Worm (Caenorhabditis elegans) whole organism, young adult: ENCODE measurements around the gene ZK1055.2.

Experiments used
- F10E7.11 ChIP-seq: sonication (generic microtip); optimal IDR thresholded peaks from 2 replicates; lab custom pipeline; 2017; ENCODE audit warnings: mild to moderate bottlenecking, missing genetic modification characterization, moderate library complexity, missing compliant biosample characterization
- F23B12.7 ChIP-seq: sonication (generic microtip); optimal IDR thresholded peaks from 2 replicates; lab custom pipeline; 2017; ENCODE audit warnings: missing genetic modification characterization, mild to moderate bottlenecking, missing compliant biosample characterization, antibody characterized with exemption, moderate library complexity; ENCODE audit not compliant: insufficient read depth
- F49E8.2 ChIP-seq: sonication (generic microtip); optimal IDR thresholded peaks from 3 replicates; lab custom pipeline; 2017; ENCODE audit warnings: missing genetic modification characterization, mild to moderate bottlenecking, missing compliant biosample characterization, antibody characterized with exemption, moderate library complexity; ENCODE audit not compliant: insufficient read depth
- K12H6.12 ChIP-seq: fragments of 200-800 bp; sonication (Bioruptor generic); optimal IDR thresholded peaks from 2 replicates; lab custom pipeline; 2018; ENCODE audit warnings: mild to moderate bottlenecking, missing genetic modification characterization, missing compliant biosample characterization
- Y56A3A.18 ChIP-seq: fragments of 200-800 bp; sonication (Bioruptor generic); IDR thresholded peaks from 2 replicates; pipeline ENCODE4 v1.3.6; 2022; ENCODE audit warnings: missing genetic modification reagents, missing genetic modification characterization, missing compliant biosample characterization
- ama-1 ChIP-seq, 3 experiments: fragments of 150-350 bp in 1 of 3; sonication (generic microtip) in 2 of 3; optimal IDR thresholded peaks; 2 replicates each; lab custom pipeline; 2014 to 2018; ENCODE audit warnings: missing biosample characterization in 2 of 3, missing genetic modification characterization in 2 of 3, missing genetic modification reagents in 2 of 3
- aptf-3 ChIP-seq: fragments of 200-800 bp; sonication (Bioruptor generic); IDR thresholded peaks from 2 replicates; pipeline ENCODE4 v1.3.6; 2022; ENCODE audit warnings: missing genetic modification characterization, missing compliant biosample characterization
- cebp-1 ChIP-seq, 2 experiments: fragments of 200-800 bp in 1 of 2; sonication (Bioruptor generic) in 1 of 2; sonication (generic microtip) in 1 of 2; IDR thresholded peaks in 1 of 2; optimal IDR thresholded peaks in 1 of 2; 2 replicates each; pipeline versions ENCODE4 v1.3.6 to Lab custom; 2017 to 2022; ENCODE audit warnings: missing compliant biosample characterization in 2 of 2, missing genetic modification characterization in 2 of 2, mild to moderate bottlenecking in 1 of 2, missing genetic modification reagents in 1 of 2, moderate library complexity in 1 of 2
- cebp-2 ChIP-seq: fragments of 200-800 bp; sonication (Bioruptor generic); IDR thresholded peaks from 2 replicates; pipeline ENCODE4 v1.3.6; 2022; ENCODE audit warnings: missing genetic modification characterization, missing compliant biosample characterization
- ceh-27 ChIP-seq: fragments of 200-800 bp; sonication (Bioruptor generic); optimal IDR thresholded peaks from 2 replicates; lab custom pipeline; 2018; ENCODE audit warnings: mild to moderate bottlenecking, missing genetic modification characterization, moderate library complexity, missing compliant biosample characterization
- egl-18 ChIP-seq: fragments of 200-800 bp; sonication (Bioruptor generic); IDR thresholded peaks from 2 replicates; pipeline ENCODE4 v1.3.6; 2022; ENCODE audit warnings: missing genetic modification reagents, missing genetic modification characterization, missing compliant biosample characterization
- ekl-4 ChIP-seq: fragments of 200-800 bp; sonication (Bioruptor generic); IDR thresholded peaks from 2 replicates; pipeline ENCODE4 v1.3.6; 2022; ENCODE audit warnings: missing genetic modification reagents, missing genetic modification characterization, missing compliant biosample characterization
- hlh-26 ChIP-seq: fragments of 200-800 bp; sonication (Bioruptor generic); conservative IDR thresholded peaks from 2 replicates; pipeline ENCODE4 v1.3.6; 2022; ENCODE audit warnings: missing genetic modification reagents, missing genetic modification characterization, missing compliant biosample characterization
- lin-35 ChIP-seq, 3 experiments: fragments of 150-350 bp in 2 of 3; sonication (generic microtip) in 1 of 3; optimal IDR thresholded peaks; 2 replicates each; lab custom pipeline; 2014 to 2018; ENCODE audit warnings: missing biosample characterization in 3 of 3, missing genetic modification characterization in 3 of 3, missing genetic modification reagents in 3 of 3
- lsl-1 ChIP-seq: fragments of 200-800 bp; sonication (Bioruptor generic); optimal IDR thresholded peaks from 2 replicates; lab custom pipeline; 2018; ENCODE audit warnings: mild to moderate bottlenecking, missing genetic modification characterization, moderate library complexity, missing compliant biosample characterization
- madf-6 ChIP-seq: fragments of 200-800 bp; sonication (Bioruptor generic); IDR thresholded peaks from 2 replicates; pipeline ENCODE4 v1.3.6; 2022; ENCODE audit warnings: missing genetic modification reagents, missing genetic modification characterization, missing compliant biosample characterization
- madf-8 ChIP-seq: fragments of 200-800 bp; sonication (Bioruptor generic); conservative IDR thresholded peaks from 2 replicates; pipeline ENCODE4 v1.3.6; 2022; ENCODE audit warnings: missing genetic modification reagents, missing genetic modification characterization, missing compliant biosample characterization
- nhr-179 ChIP-seq: sonication (generic microtip); optimal IDR thresholded peaks from 2 replicates; lab custom pipeline; 2016; ENCODE audit warnings: mild to moderate bottlenecking, missing genetic modification characterization, missing compliant biosample characterization
- nhr-27 ChIP-seq: fragments of 200-800 bp; sonication (Bioruptor generic); optimal IDR thresholded peaks from 2 replicates; lab custom pipeline; 2018; ENCODE audit warnings: mild to moderate bottlenecking, missing genetic modification characterization, moderate library complexity, missing compliant biosample characterization
- nhr-80 ChIP-seq: sonication (generic microtip); optimal IDR thresholded peaks from 2 replicates; lab custom pipeline; 2016; ENCODE audit warnings: missing genetic modification characterization, missing compliant biosample characterization
- nhr-90 ChIP-seq: sonication (generic microtip); optimal IDR thresholded peaks from 2 replicates; lab custom pipeline; 2016; ENCODE audit warnings: missing genotype, mild to moderate bottlenecking, missing genetic modification characterization, missing compliant biosample characterization
- pbrm-1 ChIP-seq: fragments of 200-800 bp; sonication (Bioruptor generic); IDR thresholded peaks from 2 replicates; pipeline ENCODE4 v1.3.6; 2022; ENCODE audit warnings: missing genetic modification reagents, missing genetic modification characterization, missing compliant biosample characterization
- pha-4 ChIP-seq: fragments of 150-350 bp; sonication (generic microtip); optimal IDR thresholded peaks from 2 replicates; lab custom pipeline; 2014; ENCODE audit warnings: missing biosample characterization, missing genetic modification reagents, missing genetic modification characterization
- repo-1 ChIP-seq: sonication (generic microtip); optimal IDR thresholded peaks from 2 replicates; lab custom pipeline; 2017; ENCODE audit warnings: mild to moderate bottlenecking, missing genetic modification characterization, missing compliant biosample characterization
- snpc-1.1 ChIP-seq: sonication (generic microtip); optimal IDR thresholded peaks from 2 replicates; lab custom pipeline; 2017; ENCODE audit warnings: missing genetic modification characterization, mild to moderate bottlenecking, missing compliant biosample characterization, antibody characterized with exemption, moderate library complexity, missing genotype, missing genetic modification reagents; ENCODE audit not compliant: insufficient read depth
- snpc-4 ChIP-seq, 5 experiments: fragments of 150-350 bp in 1 of 5; sonication (generic microtip) in 4 of 5; optimal IDR thresholded peaks; 2 replicates each; lab custom pipeline; 2014 to 2018; ENCODE audit warnings: missing genetic modification characterization in 5 of 5, missing biosample characterization in 3 of 5, antibody characterized with exemption in 2 of 5, mild to moderate bottlenecking in 2 of 5, missing compliant biosample characterization in 2 of 5, missing genotype in 2 of 5, moderate library complexity in 2 of 5, missing genetic modification reagents in 1 of 5
- somi-1 ChIP-seq: fragments of 200-800 bp; sonication (Bioruptor generic); optimal IDR thresholded peaks from 2 replicates; lab custom pipeline; 2018; ENCODE audit warnings: mild to moderate bottlenecking, missing genetic modification characterization, missing compliant biosample characterization
- xnd-1 ChIP-seq: sonication (generic microtip); optimal IDR thresholded peaks from 2 replicates; lab custom pipeline; 2016; ENCODE audit warnings: missing genotype, missing genetic modification reagents, missing genetic modification characterization, missing compliant biosample characterization
- zim-3 ChIP-seq: sonication (generic microtip); optimal IDR thresholded peaks from 2 replicates; lab custom pipeline; 2017; ENCODE audit warnings: mild to moderate bottlenecking, missing genetic modification characterization, moderate library complexity, missing compliant biosample characterization
- ztf-18 ChIP-seq: sonication (generic microtip); optimal IDR thresholded peaks from 2 replicates; lab custom pipeline; 2016; ENCODE audit warnings: missing genotype, mild to moderate bottlenecking, missing genetic modification characterization, missing compliant biosample characterization
- ztf-25 ChIP-seq: fragments of 200-800 bp; sonication (Bioruptor generic); IDR thresholded peaks from 2 replicates; pipeline ENCODE4 v1.3.6; 2022; ENCODE audit warnings: missing genetic modification reagents, missing genetic modification characterization, missing compliant biosample characterization
- ztf-28 ChIP-seq: fragments of 200-800 bp; sonication (Bioruptor generic); IDR thresholded peaks from 2 replicates; pipeline ENCODE4 v1.3.6; 2022; ENCODE audit warnings: missing genetic modification reagents, missing genetic modification characterization, missing compliant biosample characterization

ZK1055.2 gene

DNA sequence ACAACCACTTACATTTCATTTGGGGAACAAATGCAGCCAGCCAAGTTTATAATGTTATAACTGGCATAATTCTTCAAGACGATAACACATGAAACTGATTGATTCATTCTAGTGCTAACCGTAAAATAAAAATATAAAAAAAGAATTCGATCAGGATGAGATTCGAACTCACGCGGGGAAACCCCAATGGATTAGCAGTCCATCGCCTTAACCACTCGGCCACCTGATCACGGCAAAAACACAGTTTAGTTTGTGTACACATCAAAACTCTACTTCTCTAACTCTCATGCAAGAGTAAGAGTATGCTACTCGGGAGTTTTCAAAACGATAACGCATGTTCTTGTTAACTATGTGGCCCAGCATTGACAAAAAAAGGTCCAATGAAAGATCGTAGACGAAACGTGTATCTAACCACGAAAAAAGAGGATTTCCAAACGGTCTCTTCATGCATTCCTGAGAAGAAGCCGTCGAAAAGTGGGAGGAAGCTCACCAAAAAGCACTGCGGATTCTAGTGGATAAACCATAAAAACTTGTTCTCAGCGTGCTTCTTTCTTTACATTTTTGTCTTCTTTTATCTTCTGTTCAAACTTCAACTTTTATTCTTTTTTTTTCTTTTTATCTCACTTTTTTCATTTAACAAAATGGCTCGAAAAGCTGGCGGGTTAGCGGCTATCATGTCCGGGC lies 38.5 kb upstream of the ZK1055.2 start, which contains the start of gene twk-10 (continued):
- TF ChIP-seq nhr-90 (tag; lab: Kevin White, UChicago), result peak; percentile 78
- peak; percentile 56 for TF ChIP-seq ztf-18
- no peak for TF ChIP-seq hlh-26
- peak; percentile 52; the same call in 1 of the 2 replicates for TF ChIP-seq pbrm-1 (GFP tag; lab: Robert Waterston, UW)
- TF ChIP-seq nhr-179, result no peak

DNA sequence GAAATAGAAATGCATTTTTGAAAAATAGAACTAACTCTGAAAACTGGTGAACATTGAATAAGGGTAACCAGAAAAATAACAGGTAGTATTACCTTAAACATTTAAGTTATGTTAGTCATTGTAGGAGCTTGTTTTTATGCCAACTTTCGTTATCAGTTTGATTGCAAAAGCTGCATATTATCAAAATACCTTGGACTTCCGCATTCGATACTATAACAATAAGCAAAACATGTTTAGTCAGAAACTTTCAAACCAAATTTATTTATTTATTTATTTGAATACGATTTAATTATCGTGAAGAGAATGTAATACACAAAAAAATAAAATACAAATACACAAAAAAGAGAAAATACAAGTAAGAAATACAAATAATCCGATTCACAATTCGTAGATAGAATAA lies 36.1 kb upstream of the ZK1055.2 start, which contains the start of gene K04A8.19:
Gene K04A8.19 (minus strand): TSS at position 101 of the 400 bp plus-strand sequence.
- no peak for TF ChIP-seq zim-3 (tag; lab: Kevin White, UChicago)
- no peak for TF ChIP-seq nhr-27 (tag; lab: Kevin White, UChicago)
- TF ChIP-seq K12H6.12 (tag; lab: Kevin White, UChicago), result no peak
- no peak for TF ChIP-seq F49E8.2 (tag; lab: Kevin White, UChicago)
- no peak for TF ChIP-seq ama-1 (optimal IDR thresholded peaks at IDR 0.05; lab: Kevin White, UChicago)
- TF ChIP-seq ama-1 (GFP tag; optimal IDR thresholded peaks at IDR 0.05; lab: Kevin White, UChicago), result no peak
- TF ChIP-seq ztf-25 (GFP tag; lab: Robert Waterston, UW), result no peak
- TF ChIP-seq cebp-1 (GFP tag; IDR thresholded peaks at IDR 0.05; lab: Robert Waterston, UW), result no peak
- no peak for TF ChIP-seq cebp-1 (tag; optimal IDR thresholded peaks at IDR 0.05; lab: Kevin White, UChicago)
- TF ChIP-seq repo-1 (tag; lab: Kevin White, UChicago), result no peak
- TF ChIP-seq snpc-1.1, result no peak
- TF ChIP-seq xnd-1 (tag; lab: Kevin White, UChicago), result no peak
- TF ChIP-seq Y56A3A.18, result no peak
- no peak for TF ChIP-seq somi-1 (GFP tag; lab: Kevin White, UChicago)
- no peak for TF ChIP-seq ceh-27 (GFP tag; lab: Kevin White, UChicago)
- TF ChIP-seq lsl-1 (GFP tag; lab: Kevin White, UChicago), result no peak
- no peak for TF ChIP-seq hlh-26
- TF ChIP-seq nhr-80 (tag; lab: Kevin White, UChicago), result no peak

DNA sequence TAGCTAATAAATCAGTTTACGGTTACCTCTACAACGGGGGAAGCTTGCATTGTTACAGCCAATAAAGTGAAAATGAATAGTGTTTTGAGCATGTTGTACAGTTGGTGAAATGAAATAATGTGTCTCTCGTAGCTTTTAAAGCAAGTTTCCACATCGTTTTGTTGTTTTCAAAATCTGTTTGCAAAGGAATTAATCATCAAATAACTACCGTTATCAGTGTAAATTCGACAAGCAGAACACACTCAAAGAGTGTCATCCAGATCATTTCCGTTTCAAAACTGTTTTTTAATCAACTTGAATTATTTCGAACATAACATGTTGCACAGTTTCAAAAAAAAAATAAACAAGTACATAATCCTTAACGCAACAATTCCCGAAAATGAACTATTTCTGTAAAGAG lies 33.3 kb upstream of the ZK1055.2 start, which contains the start of gene spp-27:
Gene spp-27 (minus strand): TSS at position 101 of the 400 bp plus-strand sequence.
- no peak for TF ChIP-seq aptf-3 (GFP tag; lab: Robert Waterston, UW)

ce11 chrV:6558103-6558502 lies 32.3 kb upstream of the ZK1055.2 start, which contains the start of gene spp-20:
spp-20 (minus strand) TSS chrV:6558203.
- no peak for TF ChIP-seq madf-6 (GFP tag; lab: Robert Waterston, UW)
- TF ChIP-seq egl-18 (GFP tag; lab: Robert Waterston, UW), result no peak
- TF ChIP-seq pha-4, result no peak
- no peak for TF ChIP-seq F23B12.7 (tag; lab: Kevin White, UChicago)
- no peak for TF ChIP-seq F10E7.11 (tag; lab: Kevin White, UChicago)
- TF ChIP-seq cebp-2 (GFP tag; lab: Robert Waterston, UW), result no peak
- TF ChIP-seq ztf-28 (GFP tag; lab: Robert Waterston, UW), result no peak
- TF ChIP-seq snpc-4 (GFP tag; optimal IDR thresholded peaks at IDR 0.05; lab: Kevin White, UChicago), result no peak
- no peak for TF ChIP-seq snpc-4 (tag; optimal IDR thresholded peaks at IDR 0.05; lab: Kevin White, UChicago)
- no peak for TF ChIP-seq somi-1 (GFP tag; lab: Kevin White, UChicago)
- no peak for TF ChIP-seq ekl-4
- TF ChIP-seq lin-35 (GFP tag; optimal IDR thresholded peaks at IDR 0.05; lab: Kevin White, UChicago), result no peak
- no peak for TF ChIP-seq madf-8
